Worm (Caenorhabditis elegans): ENCODE measurements around the gene cct-6.

DNA sequence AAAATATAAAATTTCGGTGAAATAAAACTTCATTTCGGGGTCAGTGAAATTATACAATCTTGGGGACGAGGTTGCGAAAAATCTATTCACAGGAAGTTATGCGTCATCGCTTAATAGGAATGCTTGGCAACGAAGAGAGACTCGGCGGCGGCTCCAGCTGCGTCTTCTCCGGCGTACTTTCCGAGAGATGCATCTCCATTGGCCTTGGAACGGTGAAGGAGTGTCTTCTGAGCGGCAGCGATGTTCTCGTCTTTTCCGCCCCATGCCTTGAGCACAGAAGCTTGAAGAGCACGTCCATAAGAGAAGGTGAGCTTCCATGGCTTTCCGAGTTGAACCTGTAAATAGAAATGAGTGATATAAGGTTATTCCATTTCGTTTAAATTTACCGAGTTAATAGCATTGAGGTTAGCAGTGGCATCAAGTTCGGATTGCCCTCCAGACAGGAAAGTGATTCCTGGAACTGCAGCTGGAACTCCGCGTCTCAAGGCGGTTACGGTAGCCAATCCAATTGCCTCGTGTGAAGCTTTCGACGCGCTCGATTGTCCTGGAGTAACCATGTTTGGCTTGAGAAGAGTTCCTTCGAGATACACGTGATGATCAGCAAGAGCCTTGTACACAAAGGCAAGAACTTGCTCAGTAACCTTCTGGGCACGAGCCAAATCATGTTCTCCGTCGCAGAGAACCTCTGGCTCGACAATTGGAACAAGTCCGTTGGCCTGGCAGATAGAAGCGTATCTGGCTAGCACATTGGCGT lies 19.4 kb upstream of the cct-6 start:
- TF ChIP-seq hlh-30 (tag; optimal IDR thresholded peaks at IDR 0.05; ENCODE audit: insufficient read depth) (no peak), ama-1 (optimal IDR thresholded peaks at IDR 0.05) (no peak), snpc-1.2 (GFP tag; IDR thresholded peaks at IDR 0.05) (no peak), nhr-28 (tag; optimal IDR thresholded peaks at IDR 0.05) (no peak), lin-38 (GFP tag; IDR thresholded peaks at IDR 0.05) (no peak), nhr-11 (tag; optimal IDR thresholded peaks at IDR 0.05) (no peak)

Measured in whole organism, L4 larva.